Worm (Caenorhabditis elegans) whole organism, mixed stage, embryonic: Measurements from ENCODE around the gene F13A2.9.

Experiments used
- M03D4.4 ChIP-seq: sonication (generic microtip); optimal IDR thresholded peaks from 2 replicates; lab custom pipeline; 2017; ENCODE audit warnings: mild to moderate bottlenecking, missing genetic modification characterization, missing compliant biosample characterization
- bed-3 ChIP-seq: fragments of 200-800 bp; sonication (Bioruptor generic); optimal IDR thresholded peaks from 3 replicates; lab custom pipeline; 2018; ENCODE audit warnings: mild to moderate bottlenecking, missing genetic modification characterization, moderate library complexity, missing compliant biosample characterization
- ceh-39 ChIP-seq: fragments of 150-350 bp; optimal IDR thresholded peaks from 2 replicates; lab custom pipeline; 2014; ENCODE audit warnings: missing biosample characterization, missing genetic modification characterization
- ceh-43 ChIP-seq: fragments of 200-800 bp; sonication (Bioruptor generic); optimal IDR thresholded peaks from 2 replicates; lab custom pipeline; 2018; ENCODE audit warnings: mild to moderate bottlenecking, missing genetic modification characterization, moderate library complexity, missing compliant biosample characterization
- ceh-83 ChIP-seq: fragments of 200-800 bp; sonication (Bioruptor generic); optimal IDR thresholded peaks from 2 replicates; lab custom pipeline; 2018; ENCODE audit warnings: mild to moderate bottlenecking, missing genetic modification characterization, missing compliant biosample characterization
- cnd-1 ChIP-seq: fragments of 200-800 bp; sonication (Bioruptor generic); optimal IDR thresholded peaks from 2 replicates; lab custom pipeline; 2018; ENCODE audit warnings: mild to moderate bottlenecking, missing genetic modification characterization, missing compliant biosample characterization
- drap-1 ChIP-seq: fragments of 200-800 bp; sonication (Bioruptor generic); optimal IDR thresholded peaks from 3 replicates; lab custom pipeline; 2018; ENCODE audit warnings: mild to moderate bottlenecking, missing genetic modification characterization, missing compliant biosample characterization
- elt-1 ChIP-seq: sonication (generic microtip); optimal IDR thresholded peaks from 2 replicates; lab custom pipeline; 2017; ENCODE audit warnings: missing genetic modification characterization, mild to moderate bottlenecking, missing compliant biosample characterization, antibody characterized with exemption, moderate library complexity, borderline replicate concordance; ENCODE audit not compliant: insufficient read depth
- elt-3 ChIP-seq: fragments of 150-350 bp; optimal IDR thresholded peaks from 2 replicates; lab custom pipeline; 2014; ENCODE audit warnings: missing biosample characterization, missing genetic modification characterization
- flh-1 ChIP-seq: fragments of 200-800 bp; sonication (Bioruptor generic); optimal IDR thresholded peaks from 2 replicates; lab custom pipeline; 2018; ENCODE audit warnings: mild to moderate bottlenecking, missing genetic modification characterization, moderate library complexity, missing compliant biosample characterization
- ham-2 ChIP-seq: fragments of 200-800 bp; sonication (Bioruptor generic); optimal IDR thresholded peaks from 2 replicates; lab custom pipeline; 2018; ENCODE audit warnings: mild to moderate bottlenecking, missing genetic modification characterization, missing compliant biosample characterization
- lin-13 ChIP-seq: fragments of 150-350 bp; optimal IDR thresholded peaks from 2 replicates; lab custom pipeline; 2014; ENCODE audit warnings: missing biosample characterization, missing genetic modification characterization
- lin-32 ChIP-seq: fragments of 200-800 bp; sonication (Bioruptor generic); optimal IDR thresholded peaks from 2 replicates; lab custom pipeline; 2018; ENCODE audit warnings: mild to moderate bottlenecking, missing genetic modification characterization, missing compliant biosample characterization
- lsy-2 ChIP-seq: fragments of 150-350 bp; optimal IDR thresholded peaks from 2 replicates; lab custom pipeline; 2014; ENCODE audit warnings: missing biosample characterization, missing genetic modification characterization
- mab-5 ChIP-seq: fragments of 150-350 bp; optimal IDR thresholded peaks from 2 replicates; lab custom pipeline; 2014; ENCODE audit warnings: missing biosample characterization, missing genetic modification characterization
- mep-1 ChIP-seq: fragments of 150-350 bp; optimal IDR thresholded peaks from 2 replicates; lab custom pipeline; 2017; ENCODE audit warnings: missing biosample characterization, missing genetic modification reagents, missing genetic modification characterization, inconsistent platforms
- mls-2 ChIP-seq: sonication (generic microtip); optimal IDR thresholded peaks from 2 replicates; lab custom pipeline; 2016; ENCODE audit warnings: mild to moderate bottlenecking, missing genetic modification characterization, moderate library complexity, missing compliant biosample characterization
- nhr-12 ChIP-seq: fragments of 150-350 bp; optimal IDR thresholded peaks from 2 replicates; lab custom pipeline; 2014; ENCODE audit warnings: missing biosample characterization, missing genetic modification characterization
- nhr-2 ChIP-seq: fragments of 150-350 bp; optimal IDR thresholded peaks from 2 replicates; lab custom pipeline; 2014; ENCODE audit warnings: missing biosample characterization, missing genetic modification characterization
- nhr-237 ChIP-seq: fragments of 150-350 bp; optimal IDR thresholded peaks from 2 replicates; lab custom pipeline; 2014; ENCODE audit warnings: missing biosample characterization, missing genetic modification characterization
- nhr-28 ChIP-seq: fragments of 150-350 bp; optimal IDR thresholded peaks from 2 replicates; lab custom pipeline; 2014; ENCODE audit warnings: missing biosample characterization, missing genetic modification characterization
- nhr-76 ChIP-seq: sonication (generic microtip); optimal IDR thresholded peaks from 2 replicates; lab custom pipeline; 2017; ENCODE audit warnings: missing biosample characterization, missing genetic modification characterization
- pha-4 ChIP-seq: fragments of 150-350 bp; optimal IDR thresholded peaks from 2 replicates; lab custom pipeline; 2018; ENCODE audit warnings: missing biosample characterization, missing genetic modification reagents, missing genetic modification characterization
- sem-2 ChIP-seq: fragments of 200-800 bp; sonication (Bioruptor generic); optimal IDR thresholded peaks from 2 replicates; lab custom pipeline; 2018; ENCODE audit warnings: mild to moderate bottlenecking, missing genetic modification characterization, missing compliant biosample characterization
- sptf-1 ChIP-seq: sonication (generic microtip); optimal IDR thresholded peaks from 2 replicates; lab custom pipeline; 2017; ENCODE audit warnings: mild to moderate bottlenecking, missing genetic modification characterization, moderate library complexity, missing compliant biosample characterization
- tbx-8 ChIP-seq: fragments of 200-800 bp; sonication (Bioruptor generic); optimal IDR thresholded peaks from 2 replicates; lab custom pipeline; 2018; ENCODE audit warnings: mild to moderate bottlenecking, missing genetic modification characterization, moderate library complexity, missing compliant biosample characterization
- unc-120 ChIP-seq: sonication (generic microtip); optimal IDR thresholded peaks from 2 replicates; lab custom pipeline; 2017; ENCODE audit warnings: missing genetic modification characterization, missing compliant biosample characterization; ENCODE audit not compliant: poor library complexity, severe bottlenecking
- unc-39 ChIP-seq: fragments of 150-350 bp; optimal IDR thresholded peaks from 2 replicates; lab custom pipeline; 2014; ENCODE audit warnings: missing biosample characterization, missing genetic modification characterization
- unc-62 ChIP-seq: fragments of 150-350 bp; optimal IDR thresholded peaks from 2 replicates; lab custom pipeline; 2014; ENCODE audit warnings: missing biosample characterization, missing genetic modification reagents, missing genetic modification characterization

Gene F13A2.9

DNA sequence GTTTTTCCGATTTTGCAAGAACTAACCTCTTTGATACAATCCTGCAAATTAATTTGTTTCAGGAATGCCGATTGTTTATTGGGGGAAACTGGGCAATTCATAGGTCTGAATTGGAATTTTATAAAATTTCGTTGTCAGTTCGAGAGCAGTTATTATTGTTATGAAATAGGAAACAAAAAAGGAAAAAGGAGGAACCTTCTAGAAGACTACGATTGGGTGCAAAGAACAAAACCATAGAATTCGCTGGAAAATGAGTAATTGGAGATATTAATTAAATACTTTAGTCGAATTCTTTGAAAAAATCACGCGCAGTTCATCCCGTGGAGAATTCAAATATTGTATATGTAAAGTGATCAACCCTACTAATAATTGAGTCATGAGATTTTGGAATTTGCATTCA lies at the start of gene F13A2.9:
Gene F13A2.9, minus strand, starts transcription at position 101 of the 400 bp plus-strand sequence.
- TF ChIP-seq ceh-39 (tag; lab: Kevin White, UChicago) (no peak), nhr-12 (no peak), ceh-43 (GFP tag; lab: Kevin White, UChicago) (no peak), nhr-76 (no peak), unc-39 (tag; lab: Kevin White, UChicago) (no peak), ham-2 (GFP tag; lab: Kevin White, UChicago) (no peak)
- TF ChIP-seq, all 35 proteins: peak for 0

DNA sequence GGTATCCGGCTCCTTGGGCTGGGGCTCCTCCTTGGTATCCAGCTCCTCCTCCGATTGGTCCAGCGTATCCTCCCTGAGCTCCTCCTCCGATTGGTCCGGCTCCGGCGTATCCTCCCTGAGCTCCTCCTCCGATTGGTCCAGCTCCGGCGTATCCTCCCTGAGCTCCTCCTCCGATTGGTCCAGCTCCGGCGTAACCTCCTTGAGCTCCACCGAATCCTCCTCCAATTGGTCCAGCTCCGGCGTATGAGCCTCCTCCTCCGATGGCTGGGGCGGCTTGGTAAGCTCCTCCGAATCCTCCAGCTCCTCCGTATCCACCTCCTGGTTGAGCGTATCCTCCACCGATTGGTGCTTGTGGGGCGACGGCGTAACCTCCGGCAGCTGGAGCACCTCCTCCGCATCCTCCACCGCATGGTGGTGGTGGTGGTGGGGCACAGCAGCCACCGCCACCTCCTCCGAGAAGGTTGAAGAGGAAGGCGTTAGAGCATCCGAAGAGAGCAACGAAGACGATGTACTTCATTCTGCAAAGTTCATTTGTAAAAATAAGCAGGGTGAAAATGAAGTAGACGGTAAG lies 48.2 kb upstream of the F13A2.9 start, which contains the start of gene Y47D7A.13:
Gene Y47D7A.13, minus strand, starts transcription at position 517 of the 571 bp plus-strand sequence.
- peak; percentile 8 for TF ChIP-seq sem-2
- TF ChIP-seq M03D4.4 (tag; lab: Kevin White, UChicago) = no peak

DNA sequence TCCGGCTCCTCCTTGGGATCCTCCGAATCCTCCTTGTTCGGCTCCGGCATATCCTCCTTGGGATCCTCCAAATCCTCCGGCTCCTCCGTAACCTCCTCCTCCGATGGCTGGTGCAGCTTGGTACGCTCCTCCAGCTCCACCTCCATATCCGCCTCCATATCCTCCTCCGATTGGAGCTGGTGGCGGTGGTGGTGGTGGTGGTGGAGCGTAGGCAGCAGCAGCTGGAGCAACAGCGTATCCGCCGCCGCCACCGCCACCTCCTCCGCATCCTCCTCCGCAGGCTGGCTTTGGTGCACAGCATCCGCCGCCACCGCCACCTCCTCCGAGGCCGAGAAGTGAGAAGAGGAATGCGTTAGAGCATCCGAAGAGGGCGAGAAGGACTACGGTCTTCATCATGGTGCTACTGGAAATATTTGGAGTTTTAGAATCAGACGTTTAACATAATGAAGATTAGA lies 45.5 kb upstream of the F13A2.9 start, which contains the start of gene Y47D7A.15:
Gene Y47D7A.15, minus strand, starts transcription at position 405 of the 455 bp plus-strand sequence.
- no peak for TF ChIP-seq unc-62 (GFP tag; lab: Kevin White, UChicago)
- TF ChIP-seq nhr-237 (tag; lab: Kevin White, UChicago) = no peak
- TF ChIP-seq, all 35 proteins: peak for 0

DNA sequence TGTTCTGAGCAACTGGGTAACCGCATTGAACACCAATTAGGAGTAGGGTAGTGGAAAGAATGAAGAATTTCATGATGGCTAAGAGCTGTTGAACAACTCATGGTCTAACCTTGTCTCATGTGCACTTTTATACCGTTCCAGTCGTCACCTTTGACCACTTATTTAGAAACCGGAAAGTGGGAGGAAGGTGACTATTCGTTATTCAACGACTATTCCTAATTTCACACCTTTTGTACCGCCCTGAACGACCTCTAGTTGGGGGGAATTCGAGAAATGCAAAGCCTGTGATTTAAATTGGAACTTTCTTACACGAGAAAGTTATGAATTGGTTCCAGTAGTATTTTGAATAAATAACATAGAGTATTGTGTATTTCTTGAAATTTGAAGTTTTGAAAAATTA lies 42.3 kb upstream of the F13A2.9 start, which contains the start of gene Y47D7A.12:
Gene Y47D7A.12, minus strand, starts transcription at position 101 of the 400 bp plus-strand sequence.
- TF ChIP-seq ceh-43 (GFP tag; lab: Kevin White, UChicago) = no peak
- no peak for TF ChIP-seq cnd-1 (tag; lab: Kevin White, UChicago)
- TF ChIP-seq nhr-2 = no peak
- no peak for TF ChIP-seq nhr-12
- no peak for TF ChIP-seq sem-2
- TF ChIP-seq unc-120 (tag; lab: Kevin White, UChicago) = no peak
- no peak for TF ChIP-seq nhr-28 (tag; lab: Kevin White, UChicago)
- no peak for TF ChIP-seq mls-2
- no peak for TF ChIP-seq ceh-39 (tag; lab: Kevin White, UChicago)
- TF ChIP-seq lin-32 (GFP tag; lab: Kevin White, UChicago) = no peak
- no peak for TF ChIP-seq M03D4.4 (tag; lab: Kevin White, UChicago)
- TF ChIP-seq elt-3 (tag; lab: Kevin White, UChicago) = no peak
- TF ChIP-seq pha-4 (tag; lab: Kevin White, UChicago) = no peak
- TF ChIP-seq, all 35 proteins: peak for 0

DNA sequence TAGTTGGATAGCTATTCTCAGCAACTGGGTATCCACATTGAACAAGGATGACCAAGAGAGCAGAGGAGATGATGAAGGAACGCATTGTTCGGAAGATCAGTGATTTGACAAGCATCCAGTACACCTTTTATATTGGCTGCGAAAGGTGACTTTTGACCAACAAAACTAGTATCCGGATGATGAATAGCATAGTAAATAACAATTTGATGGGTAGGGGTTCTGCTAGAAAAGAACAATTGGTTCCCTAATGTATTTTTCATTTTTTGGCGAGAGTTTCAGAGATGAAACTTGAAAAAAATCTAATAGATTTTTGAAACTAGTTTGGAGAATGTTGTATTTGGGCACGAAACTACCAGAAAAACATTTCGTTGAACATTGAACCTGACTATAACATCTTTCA lies 40.9 kb upstream of the F13A2.9 start, which contains the start of gene Y47D7A.11:
Gene Y47D7A.11, minus strand, starts transcription at position 101 of the 400 bp plus-strand sequence.
- TF ChIP-seq ceh-43 (GFP tag; lab: Kevin White, UChicago) = no peak
- TF ChIP-seq lsy-2 = no peak
- no peak for TF ChIP-seq lin-32 (GFP tag; lab: Kevin White, UChicago)
- TF ChIP-seq ceh-83 (GFP tag; lab: Kevin White, UChicago) = no peak
- TF ChIP-seq drap-1 = no peak
- no peak for TF ChIP-seq ham-2 (GFP tag; lab: Kevin White, UChicago)
- no peak for TF ChIP-seq mls-2
- TF ChIP-seq flh-1 (GFP tag; lab: Kevin White, UChicago) = no peak
- TF ChIP-seq nhr-237 (tag; lab: Kevin White, UChicago) = no peak
- no peak for TF ChIP-seq mep-1
- TF ChIP-seq lin-13 = no peak
- no peak for TF ChIP-seq unc-39 (tag; lab: Kevin White, UChicago)
- TF ChIP-seq tbx-8 (GFP tag; lab: Kevin White, UChicago) = no peak
- no peak for TF ChIP-seq pha-4 (tag; lab: Kevin White, UChicago)
- no peak for TF ChIP-seq nhr-12
- TF ChIP-seq unc-120 (tag; lab: Kevin White, UChicago) = no peak
- TF ChIP-seq sem-2 = no peak
- TF ChIP-seq nhr-76 = no peak
- no peak for TF ChIP-seq nhr-28 (tag; lab: Kevin White, UChicago)

DNA sequence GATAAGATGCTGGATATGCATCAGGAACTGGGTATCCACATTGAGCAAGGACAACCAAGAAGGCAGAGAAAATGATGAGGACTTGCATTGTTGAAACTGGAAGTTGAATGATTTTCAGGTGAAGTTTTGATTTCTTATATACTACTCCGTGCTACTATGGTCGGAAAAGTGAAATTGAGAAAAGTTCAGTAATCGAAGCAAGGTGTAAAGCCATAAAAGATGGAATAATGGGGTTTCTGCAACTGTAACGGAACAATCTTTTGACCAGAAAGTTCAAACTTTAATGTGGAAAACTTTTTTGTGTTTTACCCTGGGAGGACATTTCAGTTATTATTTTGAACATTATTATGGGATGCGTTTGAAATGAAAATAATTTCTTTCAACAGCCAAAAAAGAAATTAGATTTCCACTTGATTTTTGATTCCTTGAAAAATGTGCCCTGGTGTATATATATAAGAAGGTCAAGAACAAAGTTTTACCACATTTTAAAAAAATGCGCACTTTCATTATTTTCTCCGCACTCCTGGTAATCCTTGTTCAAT lies 36.6 kb upstream of the F13A2.9 start, which contains the start of the genes Y47D7A.9 and Y47D7A.19:
Gene Y47D7A.9, minus strand, starts transcription at position 101 of the 542 bp plus-strand sequence.
Gene Y47D7A.19, plus strand, starts transcription at position 492 of the 542 bp plus-strand sequence.
- TF ChIP-seq sptf-1 (tag; lab: Kevin White, UChicago) (no peak), M03D4.4 (tag; lab: Kevin White, UChicago) (no peak), mls-2 (no peak), mep-1 (no peak), lin-32 (GFP tag; lab: Kevin White, UChicago) (no peak), elt-1 (tag; lab: Kevin White, UChicago) (no peak), sem-2 (no peak), lin-13 (no peak), nhr-237 (tag; lab: Kevin White, UChicago) (no peak), nhr-28 (tag; lab: Kevin White, UChicago) (no peak), cnd-1 (tag; lab: Kevin White, UChicago) (no peak), flh-1 (GFP tag; lab: Kevin White, UChicago) (no peak), mab-5 (tag; lab: Kevin White, UChicago) (no peak), tbx-8 (GFP tag; lab: Kevin White, UChicago) (no peak), unc-39 (tag; lab: Kevin White, UChicago) (no peak), bed-3 (GFP tag; lab: Kevin White, UChicago) (no peak)
- TF ChIP-seq, all 35 proteins: peak for 0
